Worm (Caenorhabditis elegans): ENCODE measurements around the gene C03A3.3.

C03A3.3 gene

DNA sequence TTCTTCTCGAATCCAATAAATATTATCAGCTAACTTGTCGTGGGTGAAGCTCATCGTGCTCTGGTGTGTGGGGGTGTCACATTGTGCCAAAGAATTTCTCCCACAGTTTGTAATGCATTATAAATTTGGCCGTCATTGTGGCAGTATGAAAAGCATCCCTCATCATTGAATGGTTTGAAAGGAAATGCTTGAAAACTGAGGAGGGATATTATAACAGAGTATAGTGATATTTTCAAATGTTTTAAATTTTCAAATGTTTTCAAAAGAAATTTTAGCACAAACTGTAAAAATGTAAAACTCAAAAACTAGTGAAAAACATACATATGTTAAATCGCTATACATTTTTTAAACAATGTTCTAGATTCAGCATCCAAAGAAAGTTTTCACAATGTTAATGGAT is at the start of gene C03A3.3:
Gene C03A3.3 (minus strand): TSS at position 101 of the 400 bp plus-strand sequence.
- no peak for TF ChIP-seq unc-62 (GFP tag; optimal IDR thresholded peaks at IDR 0.05)

DNA sequence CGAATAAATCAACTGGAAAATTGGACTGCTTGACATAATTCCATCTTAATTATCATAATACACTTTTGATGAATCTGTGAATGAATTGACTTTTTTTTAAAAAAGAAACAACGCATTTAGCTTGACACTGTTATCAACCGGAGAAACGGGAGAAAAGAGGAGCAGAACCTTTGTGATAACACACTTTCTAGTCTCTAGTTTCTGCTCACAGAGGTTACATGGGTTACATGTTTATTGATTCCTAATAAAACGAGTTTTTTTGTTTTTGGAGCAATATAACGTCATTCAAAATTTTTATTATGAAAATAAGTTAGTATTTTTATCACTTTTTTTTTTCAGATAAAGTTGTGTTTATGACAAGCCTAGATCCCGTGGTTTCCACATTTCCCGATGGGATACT is 49.1 kb upstream of the C03A3.3 start, which contains the start of gene hizr-1:
Gene hizr-1 (plus strand): TSS at position 340 of the 400 bp plus-strand sequence.
- TF ChIP-seq unc-62 (GFP tag; optimal IDR thresholded peaks at IDR 0.05): no peak

DNA sequence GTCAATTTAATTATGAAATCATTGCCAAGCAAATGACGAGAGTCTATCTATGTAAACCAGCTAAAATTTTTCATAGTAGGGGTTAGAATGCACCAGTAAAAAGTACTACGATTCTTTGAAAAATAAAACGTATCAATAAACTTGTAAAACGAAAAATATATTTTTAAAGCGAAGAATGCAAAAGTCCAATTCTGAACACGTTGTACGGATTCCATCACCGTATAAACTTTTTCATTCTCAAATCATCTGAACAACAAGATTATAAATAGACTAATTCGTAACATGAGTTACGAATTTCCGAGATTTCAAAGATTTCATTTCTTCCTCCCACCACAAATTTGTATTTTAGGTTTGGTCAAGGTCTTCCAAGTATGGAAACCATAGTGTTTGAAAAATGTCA is 47.9 kb upstream of the C03A3.3 start, which contains the start of gene nlp-57:
Gene nlp-57 (plus strand): TSS at position 301 of the 400 bp plus-strand sequence.
- no peak for TF ChIP-seq unc-62 (GFP tag; optimal IDR thresholded peaks at IDR 0.05)

DNA sequence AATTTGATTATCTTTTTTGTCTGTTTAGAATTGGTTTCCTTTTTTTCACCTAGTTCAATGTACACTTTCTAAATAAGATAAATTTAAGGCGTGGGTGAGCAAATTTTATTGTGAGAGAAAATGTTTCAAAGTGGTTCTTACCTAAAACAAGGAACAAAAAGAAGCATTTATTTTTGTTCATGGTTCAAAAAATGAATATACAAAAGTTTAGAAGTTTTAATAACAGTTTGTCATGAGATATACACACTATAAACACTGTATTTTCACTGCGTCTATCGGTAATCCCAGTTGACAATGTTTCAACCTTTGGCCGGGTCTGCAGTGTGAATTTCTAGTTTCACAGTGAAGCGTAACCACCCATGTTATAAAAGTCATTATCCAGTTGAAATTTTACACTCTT is 46.5 kb upstream of the C03A3.3 start, which contains the start of gene F08G12.11:
Gene F08G12.11 (minus strand): TSS at position 181 of the 400 bp plus-strand sequence.
- TF ChIP-seq unc-62 (GFP tag; optimal IDR thresholded peaks at IDR 0.05): no peak

DNA sequence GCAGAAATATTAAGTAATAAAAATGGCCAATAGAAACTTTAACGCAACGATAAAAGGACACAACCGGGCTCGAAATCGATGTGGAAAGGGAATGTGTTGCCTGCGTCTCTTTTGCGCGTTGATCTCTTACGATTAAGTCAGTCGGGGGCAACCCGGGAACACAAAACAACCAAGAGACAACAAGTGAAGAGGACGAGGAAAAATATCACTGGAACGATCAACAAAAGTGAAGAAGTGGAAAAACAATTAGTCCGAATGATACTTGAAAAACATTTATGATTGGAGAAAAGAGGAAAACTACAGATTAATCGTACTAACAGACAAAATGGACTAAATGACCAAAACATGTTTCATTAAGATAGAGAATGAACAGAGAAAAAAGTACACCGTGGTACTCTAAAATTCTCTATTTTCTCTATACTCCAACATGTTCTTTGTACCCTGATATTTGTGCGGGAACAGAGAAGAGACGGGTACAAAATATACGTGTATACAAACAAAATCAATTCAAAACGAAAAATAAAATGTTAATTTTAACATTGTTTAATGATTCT is 41.5 kb upstream of the C03A3.3 start, which contains the start of gene F08G12.5:
Gene F08G12.5 (minus strand): TSS at position 1 of the 554 bp plus-strand sequence.
- TF ChIP-seq unc-62 (GFP tag; optimal IDR thresholded peaks at IDR 0.05): no peak

DNA sequence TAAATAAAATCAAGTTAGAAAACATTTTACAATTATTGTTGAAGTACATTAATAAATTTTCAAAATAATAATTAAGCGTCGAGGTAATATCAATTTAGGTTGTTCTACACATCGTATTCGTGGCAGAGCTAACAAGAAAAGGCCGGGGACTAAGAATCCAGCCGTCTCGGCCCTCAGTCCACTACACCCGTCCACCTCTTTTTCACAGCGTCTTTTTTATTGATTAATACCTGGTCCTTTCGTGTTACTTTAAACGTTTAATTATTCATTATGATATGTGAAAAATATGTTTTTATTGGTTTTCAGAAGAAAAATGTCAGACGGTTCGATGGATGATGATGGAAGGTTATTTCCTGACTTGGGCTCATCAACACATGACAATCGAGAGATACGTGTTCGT is 38.2 kb upstream of the C03A3.3 start, which contains the start of gene vhl-1:
Gene vhl-1 (plus strand): TSS at position 301 of the 400 bp plus-strand sequence.
- TF ChIP-seq unc-62 (GFP tag; optimal IDR thresholded peaks at IDR 0.05): no peak

DNA sequence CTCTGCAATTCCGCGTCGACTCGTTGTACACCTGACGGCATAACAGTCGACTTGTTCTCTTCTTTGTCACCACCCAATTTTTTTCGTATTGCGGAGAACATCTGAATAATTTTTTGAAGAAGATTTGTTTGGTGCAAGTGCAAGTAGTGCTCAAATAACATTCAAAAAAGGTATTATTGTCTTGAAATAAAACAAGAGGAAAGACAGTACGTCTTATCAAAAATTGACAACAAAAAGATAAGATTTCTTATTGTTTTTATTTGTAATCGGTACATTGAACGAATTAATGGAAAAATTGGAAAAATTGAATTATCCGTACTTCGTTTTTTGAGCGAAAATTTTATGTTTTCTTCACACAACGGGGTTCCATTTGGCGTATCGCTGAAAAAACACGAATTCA is 36.9 kb upstream of the C03A3.3 start, which contains the start of gene F08G12.1:
Gene F08G12.1 (minus strand): TSS at position 101 of the 400 bp plus-strand sequence.
- TF ChIP-seq unc-62 (GFP tag; optimal IDR thresholded peaks at IDR 0.05): no peak

DNA sequence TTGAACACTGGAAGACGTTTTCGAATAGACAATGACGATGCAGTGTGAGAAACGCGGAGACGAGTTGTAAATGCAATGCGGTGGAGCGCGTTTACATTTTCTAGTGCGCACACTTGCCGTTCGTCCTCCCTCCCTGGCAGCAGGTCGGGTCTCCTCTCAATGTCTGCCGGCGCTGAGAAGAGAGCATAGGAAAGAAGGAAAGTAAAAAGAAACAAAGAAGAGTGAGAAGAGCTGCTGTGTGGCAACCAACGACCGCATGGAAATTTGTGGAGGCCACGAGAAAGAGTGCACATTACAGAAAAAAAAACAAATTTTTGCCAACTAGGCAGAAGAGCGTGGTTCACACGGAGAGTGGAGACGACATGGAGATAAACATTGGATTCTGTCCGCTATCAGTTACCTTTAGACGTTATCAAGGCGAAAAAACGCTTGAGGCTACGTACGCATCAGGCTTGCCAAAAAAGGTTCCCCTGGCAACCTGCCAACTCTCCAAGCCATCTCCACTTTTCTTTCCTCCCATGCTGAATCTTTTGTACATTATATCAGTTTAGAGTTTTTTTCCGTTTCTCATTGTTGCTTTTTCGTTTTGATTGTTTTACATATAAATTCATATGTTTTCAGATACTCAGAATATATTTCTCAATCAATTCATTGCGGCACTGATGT is 30.9 kb upstream of the C03A3.3 start, which contains the start of the genes snrp-40.1 and F08G12.3:
Gene snrp-40.1 (minus strand): TSS at position 143 of the 666 bp plus-strand sequence.
Gene F08G12.3 (plus strand): TSS at position 616 of the 666 bp plus-strand sequence.
- no peak for TF ChIP-seq unc-62 (GFP tag; optimal IDR thresholded peaks at IDR 0.05)

DNA sequence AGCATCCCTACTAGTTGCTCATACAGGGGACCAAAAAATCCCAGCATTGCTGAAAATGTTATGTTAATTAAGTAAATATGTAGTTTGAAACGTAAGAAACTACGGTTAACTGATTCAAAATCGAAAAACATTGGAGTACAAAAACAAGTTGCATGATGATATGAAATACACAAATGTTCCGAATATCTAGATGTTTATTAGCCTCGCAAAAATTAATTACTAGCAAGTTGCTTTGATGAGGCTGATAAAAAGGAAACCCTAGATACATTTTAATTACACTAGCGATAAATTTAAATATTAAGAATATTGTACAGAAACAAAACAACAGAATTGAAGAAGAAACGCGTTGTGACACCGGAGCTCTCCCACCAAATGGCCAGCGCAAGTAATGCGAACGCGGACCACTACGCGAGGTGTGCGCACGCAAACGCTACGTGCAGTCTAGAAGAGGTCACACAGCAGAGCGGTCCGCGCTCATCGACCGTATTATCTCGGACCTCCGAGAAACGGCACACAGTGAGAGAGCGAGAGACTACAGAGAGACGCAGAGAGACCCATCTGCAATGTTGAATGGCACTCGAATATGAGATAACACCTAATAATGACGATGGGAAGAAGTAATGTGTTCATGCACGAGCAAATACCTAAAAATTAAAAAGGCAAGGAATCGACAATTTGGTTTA is 28.0 kb upstream of the C03A3.3 start, which contains the start of gene inx-2:
Gene inx-2 (minus strand): TSS at position 51 of the 683 bp plus-strand sequence.
- no peak for TF ChIP-seq unc-62 (GFP tag; optimal IDR thresholded peaks at IDR 0.05)

DNA sequence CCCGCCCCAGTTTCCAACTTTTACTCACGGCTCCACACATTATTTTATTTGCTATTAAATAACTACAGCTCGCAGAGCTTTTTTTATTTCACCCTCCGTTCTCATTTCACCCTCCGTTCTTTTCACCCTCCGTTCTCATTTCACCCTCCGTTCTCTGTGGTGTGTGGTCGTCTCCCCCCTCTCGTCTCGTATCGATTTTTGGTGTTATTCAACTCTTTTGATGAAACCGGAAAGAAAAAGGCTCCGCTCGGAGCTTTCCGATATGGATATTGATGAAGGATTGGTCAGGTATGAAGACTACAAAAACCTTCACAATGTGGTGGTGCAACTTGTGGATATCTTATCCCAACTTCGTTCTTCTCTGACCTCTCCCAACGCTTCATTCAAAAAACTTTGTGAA is 21.7 kb upstream of the C03A3.3 start:
- TF ChIP-seq unc-62 (GFP tag; optimal IDR thresholded peaks at IDR 0.05): no peak

DNA sequence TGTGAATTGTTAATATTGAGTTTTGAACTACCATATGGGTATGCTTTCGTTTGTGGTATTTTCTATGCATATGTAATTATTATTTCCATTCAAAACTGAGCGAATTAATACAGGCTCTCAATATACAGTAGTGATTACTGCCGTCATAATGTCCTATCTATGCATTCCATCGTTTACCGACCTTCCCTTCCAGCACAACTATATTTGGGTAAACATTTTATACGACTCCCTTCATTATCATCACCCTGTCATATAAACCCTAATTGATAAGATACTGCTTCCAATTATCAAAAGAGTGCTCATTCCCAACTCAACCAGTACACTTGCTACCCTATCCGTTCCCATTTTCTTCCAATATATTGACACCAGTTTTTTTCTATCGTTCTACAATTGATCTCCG is 21.1 kb upstream of the C03A3.3 start:
- TF ChIP-seq unc-62 (GFP tag; optimal IDR thresholded peaks at IDR 0.05): no peak

DNA sequence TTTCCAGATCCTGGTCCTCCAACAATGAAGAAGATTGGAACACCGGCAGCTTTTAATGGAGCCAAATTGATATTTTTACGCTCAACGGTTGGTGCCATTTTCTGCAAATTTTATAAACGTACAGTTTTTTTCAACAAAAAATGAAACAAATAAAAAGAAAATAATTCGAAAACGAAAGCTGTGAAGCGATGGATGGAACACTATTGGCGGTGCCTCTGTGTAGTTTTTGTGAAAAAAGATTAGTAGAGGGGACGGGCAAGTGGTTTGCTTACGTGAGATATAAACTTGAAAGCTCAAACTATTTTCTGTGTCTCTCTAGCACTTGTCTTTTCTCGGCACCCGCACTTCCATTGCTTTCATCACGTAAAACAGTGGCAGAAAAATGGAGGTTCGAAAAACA is 18.7 kb upstream of the C03A3.3 start, which contains the start of gene F38B2.4:
Gene F38B2.4 (minus strand): TSS at position 101 of the 400 bp plus-strand sequence.
- no peak for TF ChIP-seq unc-62 (GFP tag; optimal IDR thresholded peaks at IDR 0.05)

DNA sequence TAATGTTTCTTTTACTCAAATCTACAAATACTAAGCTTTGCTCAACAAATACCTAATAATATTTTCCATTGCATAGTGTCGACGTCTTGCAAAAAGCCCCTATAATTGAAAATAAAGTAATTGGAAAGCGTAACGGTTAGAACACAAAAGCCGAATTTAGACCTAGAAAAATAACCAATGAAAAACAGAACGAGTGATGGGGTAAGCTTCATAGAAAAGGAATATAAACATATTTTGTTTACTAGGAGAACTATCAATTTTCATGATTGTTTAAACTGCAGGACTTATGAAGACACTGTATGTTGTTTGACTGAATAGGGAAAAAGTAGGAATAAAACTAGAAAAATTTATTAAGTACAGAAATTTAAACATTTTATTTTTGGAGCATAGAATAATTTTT is 17.4 kb upstream of the C03A3.3 start, which contains the start of gene F38B2.3:
Gene F38B2.3 (minus strand): TSS at position 101 of the 400 bp plus-strand sequence.
- no peak for TF ChIP-seq unc-62 (GFP tag; optimal IDR thresholded peaks at IDR 0.05)

DNA sequence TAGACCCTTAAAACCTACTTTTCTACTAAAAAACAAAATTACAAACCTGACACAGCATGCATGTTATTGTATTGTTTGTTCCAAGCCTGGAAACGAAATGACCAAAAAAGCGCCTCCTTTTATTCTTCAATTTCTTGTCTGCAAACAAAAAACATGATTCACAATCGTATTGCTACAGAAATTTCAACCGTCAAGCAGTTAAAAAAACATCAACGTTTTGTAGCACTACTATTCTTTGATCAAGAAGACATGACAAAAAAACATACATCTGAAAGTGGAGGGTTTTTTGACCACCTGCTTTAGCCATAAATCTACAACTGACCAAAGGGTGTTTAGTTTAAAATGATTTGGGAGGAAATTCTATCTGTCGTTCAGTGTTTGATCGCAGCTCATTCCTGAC is 12.3 kb upstream of the C03A3.3 start, which contains the start of gene F38B2.6:
Gene F38B2.6 (minus strand): TSS at position 101 of the 400 bp plus-strand sequence.
- no peak for TF ChIP-seq unc-62 (GFP tag; optimal IDR thresholded peaks at IDR 0.05)

DNA sequence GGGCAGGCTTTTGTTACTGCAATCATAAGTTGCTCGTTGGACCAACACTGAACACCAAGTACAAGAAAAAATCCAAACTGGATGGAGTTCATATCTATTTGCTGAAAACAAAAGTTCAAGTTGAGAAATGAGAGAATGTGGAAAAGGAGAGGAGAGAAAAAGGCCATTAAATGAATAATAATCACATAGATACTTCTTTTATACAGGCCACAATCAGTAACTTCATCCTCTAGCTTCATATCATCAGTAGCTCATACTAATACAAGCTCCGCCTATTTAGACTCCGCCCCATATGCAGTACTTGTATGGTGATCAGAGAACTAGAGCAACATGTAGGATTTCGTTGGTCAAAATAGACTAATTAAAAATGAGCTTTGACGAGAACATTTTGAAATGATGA is 10.4 kb upstream of the C03A3.3 start, which contains the start of gene F38B2.2:
Gene F38B2.2 (minus strand): TSS at position 101 of the 400 bp plus-strand sequence.
- no peak for TF ChIP-seq unc-62 (GFP tag; optimal IDR thresholded peaks at IDR 0.05)

DNA sequence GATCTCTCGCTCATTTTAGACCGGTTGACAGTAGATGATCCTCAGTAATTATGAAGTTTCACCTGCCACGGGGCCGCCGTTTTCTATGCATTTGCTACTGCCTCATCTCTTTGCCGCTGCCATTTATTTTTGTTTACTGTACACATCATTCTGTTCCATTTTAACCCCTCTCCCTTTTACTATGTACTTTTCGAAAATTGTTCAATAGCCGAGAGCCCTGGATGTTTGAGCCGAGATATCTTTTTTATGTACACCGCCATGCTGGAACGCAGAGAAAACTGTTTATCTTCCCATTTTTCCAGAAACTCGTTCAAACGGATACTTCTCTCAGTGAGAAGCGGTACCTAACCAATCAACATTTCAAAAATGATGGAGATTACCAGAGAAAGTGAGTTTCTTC is 2.0 kb upstream of the C03A3.3 start, which contains the start of gene ifa-1:
Gene ifa-1 (plus strand): TSS at position 301 of the 400 bp plus-strand sequence.
- no peak for TF ChIP-seq unc-62 (GFP tag; optimal IDR thresholded peaks at IDR 0.05)
